Worm (Caenorhabditis elegans): ENCODE measurements around the gene pfas-1.

The pfas-1 gene

DNA sequence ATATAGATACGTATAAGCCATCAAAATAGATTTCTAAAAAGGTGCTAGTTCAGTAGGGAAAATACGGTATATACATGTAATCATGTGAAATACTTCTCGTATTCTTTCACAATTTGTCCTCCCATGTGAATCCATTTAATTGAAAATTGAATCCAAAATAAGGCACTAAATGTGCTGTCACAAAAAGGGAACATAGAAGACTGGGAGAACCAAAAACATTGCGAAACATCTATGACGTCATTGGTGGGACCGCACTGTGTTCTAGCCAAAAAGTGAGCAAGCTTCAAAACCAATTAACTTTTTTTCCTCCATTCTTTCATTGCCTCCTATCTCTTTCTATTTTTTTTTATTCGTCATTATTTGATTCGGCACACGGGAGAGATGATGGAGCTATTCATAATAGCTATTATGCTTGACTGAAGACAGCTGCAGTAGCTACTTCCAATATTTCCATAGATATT is 15.3 kb upstream of the pfas-1 start, which contains the start of gene cdka-1:
Gene cdka-1 (plus strand): TSS at position 411 of the 461 bp plus-strand sequence.
- TF ChIP-seq mml-1 (tag; optimal IDR thresholded peaks at IDR 0.05) (no peak), nhr-77 (tag; optimal IDR thresholded peaks at IDR 0.05) (no peak), nfya-1 (tag; optimal IDR thresholded peaks at IDR 0.05; ENCODE audit: insufficient read depth) (peak; percentile 38), jun-1 (tag; optimal IDR thresholded peaks at IDR 0.05) (no peak), lin-39 (tag; optimal IDR thresholded peaks at IDR 0.05) (peak; percentile 36), ceh-16 (tag; optimal IDR thresholded peaks at IDR 0.05) (no peak), nhr-237 (tag; optimal IDR thresholded peaks at IDR 0.05) (no peak), ztf-4 (tag; optimal IDR thresholded peaks at IDR 0.05) (no peak)

- TF ChIP-seq ztf-11 (tag; optimal IDR thresholded peaks at IDR 0.05) (no peak), lin-39 (tag; optimal IDR thresholded peaks at IDR 0.05) (no peak), unc-62 (GFP tag; optimal IDR thresholded peaks at IDR 0.05) (no peak), nhr-67 (tag; optimal IDR thresholded peaks at IDR 0.05) (no peak), R02D3.7 (tag; optimal IDR thresholded peaks at IDR 0.05) (no peak), hmg-11 (tag; optimal IDR thresholded peaks at IDR 0.05) (no peak), nhr-77 (tag; optimal IDR thresholded peaks at IDR 0.05) (no peak), mml-1 (tag; optimal IDR thresholded peaks at IDR 0.05) (no peak), nhr-25 (tag; optimal IDR thresholded peaks at IDR 0.05) (no peak), elt-3 (tag; optimal IDR thresholded peaks at IDR 0.05) (no peak), nhr-28 (tag; optimal IDR thresholded peaks at IDR 0.05) (no peak), egl-27 (tag; optimal IDR thresholded peaks at IDR 0.05) (no peak), nhr-237 (tag; optimal IDR thresholded peaks at IDR 0.05) (no peak), nhr-11 (tag; optimal IDR thresholded peaks at IDR 0.05) (no peak), lin-15B (tag; optimal IDR thresholded peaks at IDR 0.05) (no peak), nhr-12 (tag; optimal IDR thresholded peaks at IDR 0.05) (no peak), nhr-76 (tag; optimal IDR thresholded peaks at IDR 0.05) (no peak)
Measured at ce11 chrIII:4657386-4657785, 14.3 kb upstream of the pfas-1 start.

- TF ChIP-seq ceh-82 (tag; optimal IDR thresholded peaks at IDR 0.05), result no peak
- no peak for TF ChIP-seq R02D3.7 (tag; optimal IDR thresholded peaks at IDR 0.05)
- peak; percentile 48 for TF ChIP-seq mdl-1 (tag; optimal IDR thresholded peaks at IDR 0.05)
- TF ChIP-seq elt-1 (tag; optimal IDR thresholded peaks at IDR 0.05), result peak; percentile 9
- peak; percentile 81 for TF ChIP-seq nfya-1 (tag; optimal IDR thresholded peaks at IDR 0.05; ENCODE audit: insufficient read depth)
- TF ChIP-seq eor-1 (tag; optimal IDR thresholded peaks at IDR 0.05), result no peak
- TF ChIP-seq fkh-10 (GFP tag; optimal IDR thresholded peaks at IDR 0.05), result peak; percentile 67
- peak; percentile 31 for TF ChIP-seq lin-15B (tag; optimal IDR thresholded peaks at IDR 0.05)
- peak; percentile 8 for TF ChIP-seq tbx-2 (tag; optimal IDR thresholded peaks at IDR 0.05)
- TF ChIP-seq elt-2 (tag; optimal IDR thresholded peaks at IDR 0.05), result no peak
- TF ChIP-seq lin-39 (tag; optimal IDR thresholded peaks at IDR 0.05), result peak; percentile 85
- peak; percentile 49 for TF ChIP-seq snpc-4 (tag; optimal IDR thresholded peaks at IDR 0.05)
- no peak for TF ChIP-seq ztf-4 (tag; optimal IDR thresholded peaks at IDR 0.05)
- TF ChIP-seq jun-1 (tag; optimal IDR thresholded peaks at IDR 0.05), result no peak
- peak; percentile 76 for TF ChIP-seq hmg-11 (tag; optimal IDR thresholded peaks at IDR 0.05)
- TF ChIP-seq ceh-28 (tag; optimal IDR thresholded peaks at IDR 0.05), result peak; percentile 42
Measured at ce11 chrIII:4656415-4656814, 13.3 kb upstream of the pfas-1 start.

DNA sequence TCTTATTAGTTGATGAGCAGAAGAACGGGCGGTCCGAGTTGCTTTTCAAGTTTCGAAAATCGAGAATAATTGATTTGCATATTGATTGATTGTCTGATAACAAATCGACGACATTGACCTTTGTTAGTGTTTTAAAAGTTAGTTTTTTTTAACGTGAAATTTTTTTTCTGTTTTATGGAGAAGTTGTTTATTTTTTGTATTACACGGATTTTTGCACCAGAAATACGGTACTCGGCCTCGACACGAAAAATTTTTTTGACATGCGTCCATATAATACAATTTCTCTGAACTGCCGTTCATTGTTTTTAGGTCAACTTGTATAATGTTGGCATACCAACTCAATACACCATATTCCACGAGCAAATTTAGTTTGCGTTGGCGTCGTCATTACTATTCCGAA is 12.3 kb upstream of the pfas-1 start, which contains the start of gene T23F11.2:
Gene T23F11.2 (minus strand): TSS at position 101 of the 400 bp plus-strand sequence.
- TF ChIP-seq aly-2 (tag; optimal IDR thresholded peaks at IDR 0.05) (no peak), ama-1 (optimal IDR thresholded peaks at IDR 0.05) (no peak), ztf-4 (tag; optimal IDR thresholded peaks at IDR 0.05) (no peak)

- TF ChIP-seq ama-1 (optimal IDR thresholded peaks at IDR 0.05) (peak; percentile 19), hmg-11 (tag; optimal IDR thresholded peaks at IDR 0.05) (no peak), nhr-23 (tag; optimal IDR thresholded peaks at IDR 0.05) (no peak), nhr-43 (tag; optimal IDR thresholded peaks at IDR 0.05; ENCODE audit: poor library complexity, severe bottlenecking) (peak; percentile 66), lsy-12 (tag; optimal IDR thresholded peaks at IDR 0.05) (peak; percentile 27), snpc-4 (tag; optimal IDR thresholded peaks at IDR 0.05) (no peak)
Measured at ce11 chrIII:4653912-4654311, 10.8 kb upstream of the pfas-1 start.
